Worm (Caenorhabditis elegans): ENCODE results near the gene F08D12.4.

- no peak for TF ChIP-seq tbx-37 (GFP tag; conservative IDR thresholded peaks at IDR 0.05)
- TF ChIP-seq ama-1 (optimal IDR thresholded peaks at IDR 0.05): no peak
- no peak for TF ChIP-seq tra-4 (tag; optimal IDR thresholded peaks at IDR 0.05)
- TF ChIP-seq tbx-11 (GFP tag; IDR thresholded peaks at IDR 0.05): no peak
- TF ChIP-seq sea-1 (GFP tag; conservative IDR thresholded peaks at IDR 0.05): no peak
- no peak for TF ChIP-seq aly-1 (tag; optimal IDR thresholded peaks at IDR 0.05)
- TF ChIP-seq scrt-1 (GFP tag; IDR thresholded peaks at IDR 0.05): no peak
Measured at ce11 chrII:2805566-2805965, 27.6 kb downstream of the F08D12.4 start.

Measured in whole organism, early embryonic.